Worm (Caenorhabditis elegans) whole organism, L1 larva: ENCODE results near the gene T19D12.2.
A peak's percentile ranks its signal among the peaks of the same experiment; 100 is the strongest.

Experiments
- C16A3.4 ChIP-seq: fragments of 150-350 bp; optimal IDR thresholded peaks from 2 replicates; lab custom pipeline; 2014; ENCODE audit warnings: missing biosample characterization, missing genetic modification characterization
- aha-1 ChIP-seq: fragments of 150-350 bp; optimal IDR thresholded peaks from 2 replicates; lab custom pipeline; 2014; ENCODE audit warnings: missing biosample characterization, missing genetic modification characterization
- alr-1 ChIP-seq: fragments of 200-800 bp; sonication (Bioruptor generic); optimal IDR thresholded peaks from 2 replicates; lab custom pipeline; 2018; ENCODE audit warnings: borderline replicate concordance, mild to moderate bottlenecking, missing genetic modification characterization, missing compliant biosample characterization
- blmp-1 ChIP-seq: fragments of 150-350 bp; optimal IDR thresholded peaks from 2 replicates; lab custom pipeline; 2014; ENCODE audit warnings: missing biosample characterization, missing genetic modification characterization
- ceh-82 ChIP-seq, 3 experiments: fragments of 150-350 bp in 1 of 3; sonication (generic microtip) in 2 of 3; optimal IDR thresholded peaks; 2 replicates each; lab custom pipeline; 2014 to 2017; ENCODE audit warnings: missing biosample characterization in 3 of 3, missing genetic modification characterization in 3 of 3
- dpl-1 ChIP-seq, 3 experiments: fragments of 150-350 bp in 2 of 3; sonication (generic microtip) in 1 of 3; optimal IDR thresholded peaks; 2 replicates each; lab custom pipeline; 2014 to 2017; ENCODE audit warnings: missing biosample characterization in 3 of 3, missing genetic modification characterization in 3 of 3, missing genetic modification reagents in 3 of 3
- dsc-1 ChIP-seq: sonication (generic microtip); optimal IDR thresholded peaks from 2 replicates; lab custom pipeline; 2016; ENCODE audit warnings: mild to moderate bottlenecking, missing genetic modification characterization, missing compliant biosample characterization
- efl-1 ChIP-seq, 4 experiments: fragments of 150-350 bp; optimal IDR thresholded peaks in 3 of 4; peaks in 1 of 4; 1 replicate in 1 of 4; 2 replicates in 3 of 4; lab custom pipeline; 2014; ENCODE audit warnings: missing biosample characterization in 2 of 4, missing genetic modification characterization in 2 of 4, missing genetic modification reagents in 2 of 4
- egl-13 ChIP-seq: sonication (generic microtip); optimal IDR thresholded peaks from 2 replicates; lab custom pipeline; 2016; ENCODE audit warnings: missing genotype, missing genetic modification reagents, missing genetic modification characterization, missing compliant biosample characterization
- fkh-10 ChIP-seq: sonication (generic microtip); optimal IDR thresholded peaks from 2 replicates; lab custom pipeline; 2017; ENCODE audit warnings: missing biosample characterization, missing genetic modification reagents, missing genetic modification characterization
- fkh-4 ChIP-seq: sonication (generic microtip); optimal IDR thresholded peaks from 2 replicates; lab custom pipeline; 2016; ENCODE audit warnings: missing compliant biosample characterization, missing genetic modification characterization, borderline replicate concordance
- fkh-8 ChIP-seq: sonication (generic microtip); optimal IDR thresholded peaks from 2 replicates; lab custom pipeline; 2016; ENCODE audit warnings: mild to moderate bottlenecking, missing genetic modification characterization, missing compliant biosample characterization
- grh-1 ChIP-seq: fragments of 200-800 bp; sonication (Bioruptor generic); IDR thresholded peaks from 2 replicates; pipeline ENCODE4 v1.3.6; 2022; ENCODE audit warnings: missing genetic modification reagents, missing genetic modification characterization, missing compliant biosample characterization
- irx-1 ChIP-seq: sonication (generic microtip); optimal IDR thresholded peaks from 2 replicates; lab custom pipeline; 2016; ENCODE audit warnings: missing genetic modification characterization, missing compliant biosample characterization
- isw-1 ChIP-seq: fragments of 200-800 bp; sonication (Bioruptor generic); IDR thresholded peaks from 2 replicates; pipeline ENCODE4 v1.3.6; 2022; ENCODE audit warnings: missing genetic modification characterization, missing compliant biosample characterization
- lin-13 ChIP-seq: fragments of 150-350 bp; optimal IDR thresholded peaks from 2 replicates; lab custom pipeline; 2014; ENCODE audit warnings: missing biosample characterization, missing genetic modification reagents, missing genetic modification characterization
- lin-14 ChIP-seq: fragments of 200-800 bp; sonication (Bioruptor generic); optimal IDR thresholded peaks from 2 replicates; lab custom pipeline; 2018; ENCODE audit warnings: mild to moderate bottlenecking, missing genetic modification characterization, moderate library complexity, missing compliant biosample characterization
- lin-35 ChIP-seq, 2 experiments: fragments of 150-350 bp; optimal IDR thresholded peaks; 2 replicates each; lab custom pipeline; 2014; ENCODE audit warnings: missing biosample characterization in 2 of 2, missing genetic modification characterization in 2 of 2, missing genetic modification reagents in 2 of 2
- lsy-2 ChIP-seq, 2 experiments: fragments of 150-350 bp; optimal IDR thresholded peaks; 2 replicates each; lab custom pipeline; 2014; ENCODE audit warnings: missing biosample characterization in 2 of 2, missing genetic modification characterization in 2 of 2
- mef-2 ChIP-seq: fragments of 150-350 bp; optimal IDR thresholded peaks from 2 replicates; lab custom pipeline; 2014; ENCODE audit warnings: missing biosample characterization, missing genetic modification characterization
- mep-1 ChIP-seq: fragments of 150-350 bp; optimal IDR thresholded peaks from 2 replicates; lab custom pipeline; 2014; ENCODE audit warnings: missing biosample characterization, missing genetic modification characterization
- nhr-19 ChIP-seq: fragments of 200-800 bp; sonication (Bioruptor generic); conservative IDR thresholded peaks from 2 replicates; pipeline ENCODE4 v1.3.6; 2022; ENCODE audit warnings: missing genetic modification characterization, missing compliant biosample characterization
- nhr-20 ChIP-seq: sonication (generic microtip); optimal IDR thresholded peaks from 2 replicates; lab custom pipeline; 2016; ENCODE audit warnings: mild to moderate bottlenecking, missing genetic modification characterization, missing compliant biosample characterization
- nhr-28 ChIP-seq: fragments of 150-350 bp; optimal IDR thresholded peaks from 2 replicates; lab custom pipeline; 2014; ENCODE audit warnings: missing biosample characterization, missing genetic modification characterization
- nhr-47 ChIP-seq: sonication (generic microtip); optimal IDR thresholded peaks from 2 replicates; lab custom pipeline; 2016; ENCODE audit warnings: mild to moderate bottlenecking, missing genetic modification characterization, moderate library complexity, missing compliant biosample characterization
- nhr-71 ChIP-seq: sonication (generic microtip); optimal IDR thresholded peaks from 2 replicates; lab custom pipeline; 2016; ENCODE audit warnings: mild to moderate bottlenecking, missing genetic modification characterization, moderate library complexity, missing compliant biosample characterization
- nhr-85 ChIP-seq: sonication (generic microtip); peaks from one replicate; lab custom pipeline; 2016; ENCODE audit warnings: missing genetic modification characterization, inconsistent platforms, missing compliant biosample characterization
- pqm-1 ChIP-seq: sonication (generic microtip); optimal IDR thresholded peaks from 3 replicates; lab custom pipeline; 2017; ENCODE audit warnings: missing biosample characterization, missing genetic modification characterization
- rnt-1 ChIP-seq: sonication (generic microtip); optimal IDR thresholded peaks from 2 replicates; lab custom pipeline; 2016; ENCODE audit warnings: mild to moderate bottlenecking, missing genetic modification characterization, moderate library complexity, missing compliant biosample characterization
- snpc-4 ChIP-seq: fragments of 150-350 bp; optimal IDR thresholded peaks from 2 replicates; lab custom pipeline; 2014; ENCODE audit warnings: missing biosample characterization, missing genetic modification characterization
- snu-23 ChIP-seq: sonication (generic microtip); optimal IDR thresholded peaks from 2 replicates; lab custom pipeline; 2016; ENCODE audit warnings: missing genetic modification characterization, missing compliant biosample characterization
- sptf-1 ChIP-seq: fragments of 150-350 bp; optimal IDR thresholded peaks from 2 replicates; lab custom pipeline; 2014; ENCODE audit warnings: missing biosample characterization, missing genetic modification characterization
- sup-37 ChIP-seq: fragments of 200-800 bp; sonication (Bioruptor generic); optimal IDR thresholded peaks from 2 replicates; lab custom pipeline; 2018; ENCODE audit warnings: mild to moderate bottlenecking, missing genetic modification characterization, missing compliant biosample characterization
- swsn-7 ChIP-seq: sonication (generic microtip); optimal IDR thresholded peaks from 2 replicates; lab custom pipeline; 2016; ENCODE audit warnings: missing genetic modification characterization, missing compliant biosample characterization
- tbx-2 ChIP-seq: sonication (generic microtip); optimal IDR thresholded peaks from 2 replicates; lab custom pipeline; 2016; ENCODE audit warnings: missing genetic modification characterization, missing compliant biosample characterization
- tlp-1 ChIP-seq: fragments of 150-350 bp; optimal IDR thresholded peaks from 2 replicates; lab custom pipeline; 2014; ENCODE audit warnings: missing biosample characterization, missing genetic modification characterization
- vab-15 ChIP-seq: sonication (generic microtip); optimal IDR thresholded peaks from 2 replicates; lab custom pipeline; 2017; ENCODE audit warnings: missing genotype, mild to moderate bottlenecking, missing genetic modification characterization, missing compliant biosample characterization
- xbp-1 ChIP-seq: sonication (generic microtip); optimal IDR thresholded peaks from 2 replicates; lab custom pipeline; 2016; ENCODE audit warnings: missing genetic modification characterization, missing compliant biosample characterization
- zag-1 ChIP-seq: fragments of 150-350 bp; optimal IDR thresholded peaks from 2 replicates; lab custom pipeline; 2014; ENCODE audit warnings: missing biosample characterization, missing genetic modification characterization
- zip-4 ChIP-seq: fragments of 200-800 bp; sonication (Bioruptor generic); optimal IDR thresholded peaks from 2 replicates; lab custom pipeline; 2018; ENCODE audit warnings: mild to moderate bottlenecking, missing genetic modification characterization, moderate library complexity, missing compliant biosample characterization
- ztf-11 ChIP-seq, 2 experiments: sonication (generic microtip); optimal IDR thresholded peaks; 2 replicates each; lab custom pipeline; 2016 to 2017; ENCODE audit warnings: missing genetic modification characterization in 2 of 2, missing biosample characterization in 1 of 2, missing compliant biosample characterization in 1 of 2

T19D12.2 gene

ce11 chrII:6707496-6708260 is 46.5 kb downstream of the T19D12.2 start (continued):
- no peak for TF ChIP-seq sup-37 (GFP tag; lab: Kevin White, UChicago)
- peak; percentile 3 for TF ChIP-seq lin-13 (GFP tag; lab: Kevin White, UChicago)
- no peak for TF ChIP-seq tlp-1 (tag; lab: Kevin White, UChicago)
- TF ChIP-seq blmp-1 (tag; lab: Kevin White, UChicago), result peak; percentile 61

- TF ChIP-seq tbx-2 (tag; lab: Kevin White, UChicago) (peak; percentile 13), nhr-71 (tag; lab: Kevin White, UChicago) (peak; percentile 62), zag-1 (tag; lab: Kevin White, UChicago) (no peak), ztf-11 (tag; optimal IDR thresholded peaks at IDR 0.05; lab: Kevin White, UChicago) (no peak), lsy-2 (tag; optimal IDR thresholded peaks at IDR 0.05; lab: Kevin White, UChicago) (peak; percentile 9 to 66), snu-23 (GFP tag; lab: Kevin White, UChicago) (peak; percentile 58), nhr-85 (tag; lab: Kevin White, UChicago) (no peak), C16A3.4 (tag; lab: Kevin White, UChicago) (peak; percentile 23), grh-1 (GFP tag; lab: Robert Waterston, UW) (no peak), ceh-82 (tag; optimal IDR thresholded peaks at IDR 0.05; lab: Kevin White, UChicago) (peak in 2 of 3 experiments; percentile 33 to 57), fkh-10 (peak; percentile 8), mef-2 (tag; lab: Kevin White, UChicago) (no peak), fkh-8 (tag; lab: Kevin White, UChicago) (no peak), isw-1 (GFP tag; lab: Robert Waterston, UW) (0 out of 2 replicates have a peak, but pooled peaks have one; percentile 19), dsc-1 (peak; percentile 14), lin-13 (GFP tag; lab: Kevin White, UChicago) (no peak), dpl-1 (GFP tag; optimal IDR thresholded peaks at IDR 0.05; lab: Kevin White, UChicago) (peak in 1 of 3 experiments; percentile 13), vab-15 (no peak), mep-1 (tag; lab: Kevin White, UChicago) (peak; percentile 40), aha-1 (no peak), nhr-20 (tag; lab: Kevin White, UChicago) (peak; percentile 8), sptf-1 (tag; lab: Kevin White, UChicago) (no peak), pqm-1 (tag; lab: Kevin White, UChicago) (no peak), zip-4 (GFP tag; lab: Kevin White, UChicago) (no peak), nhr-19 (GFP tag; lab: Robert Waterston, UW) (peak; percentile 32; the same call in 1 of the 2 replicates), efl-1 (optimal IDR thresholded peaks at IDR 0.05; lab: Kevin White, UChicago) (peak; percentile 14 to 28), efl-1 (GFP tag; optimal IDR thresholded peaks at IDR 0.05 in 1 of 2; lab: Kevin White, UChicago) (peak in 1 of 2 experiments; percentile 18), nhr-47 (peak; percentile 29), irx-1 (tag; lab: Kevin White, UChicago) (no peak), nhr-28 (no peak), xbp-1 (tag; lab: Kevin White, UChicago) (peak; percentile 14), lin-14 (GFP tag; lab: Kevin White, UChicago) (peak; percentile 90), swsn-7 (peak; percentile 40), egl-13 (tag; lab: Kevin White, UChicago) (no peak), lin-35 (GFP tag; optimal IDR thresholded peaks at IDR 0.05; lab: Kevin White, UChicago) (peak in 1 of 2 experiments; percentile 18), rnt-1 (peak; percentile 49), fkh-4 (tag; lab: Kevin White, UChicago) (no peak), alr-1 (tag; lab: Kevin White, UChicago) (no peak), snpc-4 (no peak)
Observed at ce11 chrII:6708980-6709379, 47.8 kb downstream of the T19D12.2 start.
